Worm (Caenorhabditis elegans) whole organism, midembryonic: Measurements from ENCODE around the gene srab-2.

Experiments
- T22C8.4 ChIP-seq: fragments of 200-800 bp; sonication (Bioruptor generic); IDR thresholded peaks from 2 replicates; pipeline ENCODE4 v1.3.6; 2022; ENCODE audit warnings: missing genetic modification characterization, missing compliant biosample characterization
- cog-1 ChIP-seq: sonication (generic microtip); optimal IDR thresholded peaks from 2 replicates; lab custom pipeline; 2016; ENCODE audit warnings: missing genetic modification characterization, missing compliant biosample characterization
- flt-1 ChIP-seq: fragments of 200-800 bp; sonication (Bioruptor generic); IDR thresholded peaks from 2 replicates; pipeline ENCODE4 v1.3.6; 2022; ENCODE audit warnings: missing genetic modification characterization, missing compliant biosample characterization
- klf-2 ChIP-seq: fragments of 200-800 bp; sonication (Bioruptor generic); conservative IDR thresholded peaks from 2 replicates; pipeline ENCODE4 v1.3.6; 2022; ENCODE audit warnings: missing genetic modification reagents, missing genetic modification characterization, missing compliant biosample characterization
- med-1 ChIP-seq: sonication (generic microtip); optimal IDR thresholded peaks from 2 replicates; lab custom pipeline; 2017; ENCODE audit warnings: missing genetic modification characterization, mild to moderate bottlenecking, missing compliant biosample characterization, antibody characterized with exemption, missing genetic modification reagents; ENCODE audit not compliant: insufficient read depth
- ref-1 ChIP-seq: fragments of 200-800 bp; sonication (Bioruptor generic); conservative IDR thresholded peaks from 2 replicates; pipeline ENCODE4 v1.3.6; 2022; ENCODE audit warnings: missing genetic modification reagents, missing genetic modification characterization, missing compliant biosample characterization
- tab-1 ChIP-seq: fragments of 200-800 bp; sonication (Bioruptor generic); IDR thresholded peaks from 2 replicates; pipeline ENCODE4 v1.3.6; 2022; ENCODE audit warnings: missing genetic modification characterization, missing compliant biosample characterization
- ztf-23 ChIP-seq: fragments of 200-800 bp; sonication (Bioruptor generic); IDR thresholded peaks from 2 replicates; pipeline ENCODE4 v1.3.6; 2022; ENCODE audit warnings: missing genetic modification reagents, missing genetic modification characterization, missing compliant biosample characterization
- ztf-29 ChIP-seq: fragments of 200-800 bp; sonication (Bioruptor generic); IDR thresholded peaks from 2 replicates; pipeline ENCODE4 v1.3.6; 2022; ENCODE audit warnings: missing genetic modification reagents, missing genetic modification characterization, missing compliant biosample characterization

ce11 chrV:5150880-5151279, 46.0 kb upstream of the srab-2 start, which contains the start of gene srh-130:
- TF ChIP-seq cog-1 (tag; lab: Kevin White, UChicago) (no peak), flt-1 (GFP tag; lab: Robert Waterston, UW) (no peak), ztf-23 (no peak), ztf-29 (GFP tag; lab: Robert Waterston, UW) (no peak), klf-2 (GFP tag; lab: Robert Waterston, UW) (no peak), med-1 (GFP tag; lab: Kevin White, UChicago) (no peak), T22C8.4 (GFP tag; lab: Robert Waterston, UW) (no peak), tab-1 (GFP tag; lab: Robert Waterston, UW) (no peak), ref-1 (no peak)
